Fruit fly (Drosophila melanogaster): Measurements from ENCODE around the gene Gnmt.

dm6 chr3R:12694742-12695141, 20.3 kb downstream of the Gnmt start, which contains the start of the genes CG14391 and NijC:
- TF ChIP-seq ovo (GFP tag; optimal IDR thresholded peaks at IDR 0.05) (no peak), CG7045 (GFP tag; optimal IDR thresholded peaks at IDR 0.05) (no peak), kay (GFP tag; ENCODE audit: borderline replicate concordance) (peak; percentile 79), cic (GFP tag; optimal IDR thresholded peaks at IDR 0.05) (no peak), tj (GFP tag; optimal IDR thresholded peaks at IDR 0.05) (no peak), bab1 (GFP tag; optimal IDR thresholded peaks at IDR 0.05) (no peak), CG11617 (GFP tag; optimal IDR thresholded peaks at IDR 0.05) (no peak), Clk (GFP tag; optimal IDR thresholded peaks at IDR 0.05) (no peak), CG14711 (tag; optimal IDR thresholded peaks at IDR 0.05) (no peak)

Data from whole organism, adult.